Fruit fly (Drosophila melanogaster) whole organism, prepupa: ENCODE data around the gene Clbn.

ENCODE experiments used
- achi ChIP-seq: fragments of 200-800 bp; sonication (Bioruptor generic); optimal IDR thresholded peaks from 3 replicates; lab custom pipeline; 2016; ENCODE audit warnings: missing biosample characterization, missing genetic modification characterization
- net ChIP-seq: fragments of 200-800 bp; sonication (Bioruptor generic); optimal IDR thresholded peaks from 3 replicates; lab custom pipeline; 2016; ENCODE audit warnings: missing biosample characterization, missing genetic modification characterization
- vri ChIP-seq: fragments of 200-800 bp; sonication (Bioruptor generic); optimal IDR thresholded peaks from 3 replicates; lab custom pipeline; 2016; ENCODE audit warnings: missing biosample characterization, mild to moderate bottlenecking, missing genetic modification characterization

dm6 chr3R:25127231-25127689, at the start of gene Clbn, which contains the start of the genes Mocs2A and Mocs2B:
- TF ChIP-seq achi (GFP tag; lab: Kevin White, UChicago): no peak
- TF ChIP-seq net (GFP tag; lab: Kevin White, UChicago): no peak
- no peak for TF ChIP-seq vri (GFP tag; lab: Kevin White, UChicago)
